Worm (Caenorhabditis elegans): Measurements from ENCODE around the gene C50E10.1.
A peak's percentile ranks its signal among the peaks of the same experiment; 100 is the strongest.

The C50E10.1 gene

DNA sequence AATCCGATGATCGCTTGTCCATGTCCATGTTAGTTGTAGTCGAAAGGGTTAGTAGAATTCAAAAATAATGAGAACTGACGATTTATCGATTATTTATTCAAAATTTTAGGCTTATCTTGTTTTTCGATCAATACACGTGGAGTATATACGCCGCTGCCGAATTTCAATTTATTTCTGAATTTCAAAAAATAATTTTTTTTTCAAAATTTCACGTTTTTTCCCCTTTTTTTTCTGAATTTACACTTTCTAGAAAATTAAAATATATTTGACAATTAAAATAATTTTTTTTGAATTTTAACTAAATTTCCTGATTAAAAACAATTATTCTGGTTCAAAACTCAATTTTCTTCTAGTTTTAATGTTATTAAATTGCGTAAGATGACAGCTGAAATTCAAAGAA, at the start of gene C50E10.1:
C50E10.1 (minus strand) TSS at position 101 of the 400 bp plus-strand sequence.
- TF ChIP-seq nhr-21 (tag; optimal IDR thresholded peaks at IDR 0.05) (no peak), peb-1 (tag; optimal IDR thresholded peaks at IDR 0.05) (no peak), ztf-4 (tag; optimal IDR thresholded peaks at IDR 0.05) (no peak), elt-1 (tag; optimal IDR thresholded peaks at IDR 0.05) (no peak), unc-62 (GFP tag; optimal IDR thresholded peaks at IDR 0.05) (no peak), lsy-2 (tag; optimal IDR thresholded peaks at IDR 0.05) (no peak), unc-55 (GFP tag; optimal IDR thresholded peaks at IDR 0.05) (no peak), egl-27 (tag; optimal IDR thresholded peaks at IDR 0.05) (no peak), unc-39 (tag; optimal IDR thresholded peaks at IDR 0.05) (no peak), ama-1 (optimal IDR thresholded peaks at IDR 0.05) (no peak), sma-9 (GFP tag; optimal IDR thresholded peaks at IDR 0.05) (no peak), sma-9 (tag; optimal IDR thresholded peaks at IDR 0.05) (no peak), ceh-82 (tag; optimal IDR thresholded peaks at IDR 0.05) (no peak), nhr-77 (tag; optimal IDR thresholded peaks at IDR 0.05) (no peak), C34F6.9 (tag; optimal IDR thresholded peaks at IDR 0.05) (no peak), nhr-129 (tag; optimal IDR thresholded peaks at IDR 0.05) (no peak), sma-3 (GFP tag; optimal IDR thresholded peaks at IDR 0.05) (no peak), lin-11 (tag; optimal IDR thresholded peaks at IDR 0.05) (no peak), ztf-1 (GFP tag; conservative IDR thresholded peaks at IDR 0.05) (no peak)

ce11 chrII:12350737-12351275, 48.6 kb upstream of the C50E10.1 start:
- TF ChIP-seq nhr-129 (tag; optimal IDR thresholded peaks at IDR 0.05) = peak; percentile 17
- TF ChIP-seq R02D3.7 (tag; optimal IDR thresholded peaks at IDR 0.05) = no peak
- no peak for TF ChIP-seq aly-2 (tag; optimal IDR thresholded peaks at IDR 0.05)
- no peak for TF ChIP-seq nhr-12 (tag; optimal IDR thresholded peaks at IDR 0.05)
- no peak for TF ChIP-seq mab-5 (tag; optimal IDR thresholded peaks at IDR 0.05)
- peak in 1 of 2 experiments; percentile 28 for TF ChIP-seq lsy-2 (tag; optimal IDR thresholded peaks at IDR 0.05)
- TF ChIP-seq gmeb-1 (tag; optimal IDR thresholded peaks at IDR 0.05) = no peak
- TF ChIP-seq Y55F3AM.14 (GFP tag; optimal IDR thresholded peaks at IDR 0.05) = no peak
- no peak for TF ChIP-seq nhr-21 (tag; optimal IDR thresholded peaks at IDR 0.05)
- no peak for TF ChIP-seq zag-1 (tag; optimal IDR thresholded peaks at IDR 0.05)

DNA sequence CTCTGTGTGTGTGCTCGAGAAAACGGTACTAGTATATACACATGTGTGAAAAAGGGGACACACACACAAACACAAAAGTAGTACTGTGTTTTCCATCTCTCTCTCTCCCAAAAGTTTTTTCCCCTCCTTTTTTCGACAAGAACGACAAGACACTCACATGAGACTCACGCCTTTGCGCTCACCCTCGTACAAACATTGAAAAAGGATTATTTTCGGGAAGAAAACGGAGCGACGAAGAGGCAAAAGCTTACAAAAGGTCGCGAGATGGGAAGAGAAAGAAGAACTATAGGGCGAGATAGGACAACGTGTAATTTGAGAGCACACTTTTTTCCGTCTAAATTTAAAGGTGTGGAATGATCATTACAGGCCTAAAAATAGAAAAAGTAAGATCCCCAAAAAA, 47.6 kb upstream of the C50E10.1 start:
- TF ChIP-seq nhr-77 (tag; optimal IDR thresholded peaks at IDR 0.05) = no peak
- peak; percentile 52 for TF ChIP-seq nhr-129 (tag; optimal IDR thresholded peaks at IDR 0.05)
- TF ChIP-seq Y55F3AM.14 (GFP tag; optimal IDR thresholded peaks at IDR 0.05) = no peak
- TF ChIP-seq nhr-12 (tag; optimal IDR thresholded peaks at IDR 0.05) = no peak
- TF ChIP-seq gmeb-1 (tag; optimal IDR thresholded peaks at IDR 0.05) = peak; percentile 7
- no peak for TF ChIP-seq lsy-2 (tag; optimal IDR thresholded peaks at IDR 0.05)
- TF ChIP-seq sma-9 (GFP tag; optimal IDR thresholded peaks at IDR 0.05) = peak; percentile 14
- TF ChIP-seq sma-9 (tag; optimal IDR thresholded peaks at IDR 0.05) = no peak
- no peak for TF ChIP-seq elt-1 (tag; optimal IDR thresholded peaks at IDR 0.05)
- no peak for TF ChIP-seq skn-1 (tag; optimal IDR thresholded peaks at IDR 0.05)
- no peak for TF ChIP-seq ama-1 (optimal IDR thresholded peaks at IDR 0.05)
- TF ChIP-seq mbf-1 (tag; optimal IDR thresholded peaks at IDR 0.05) = no peak
- TF ChIP-seq ceh-16 (tag; optimal IDR thresholded peaks at IDR 0.05) = no peak
- TF ChIP-seq F13H6.1 (tag; optimal IDR thresholded peaks at IDR 0.05) = peak; percentile 65
- peak; percentile 38 for TF ChIP-seq fos-1 (tag; optimal IDR thresholded peaks at IDR 0.05)

DNA sequence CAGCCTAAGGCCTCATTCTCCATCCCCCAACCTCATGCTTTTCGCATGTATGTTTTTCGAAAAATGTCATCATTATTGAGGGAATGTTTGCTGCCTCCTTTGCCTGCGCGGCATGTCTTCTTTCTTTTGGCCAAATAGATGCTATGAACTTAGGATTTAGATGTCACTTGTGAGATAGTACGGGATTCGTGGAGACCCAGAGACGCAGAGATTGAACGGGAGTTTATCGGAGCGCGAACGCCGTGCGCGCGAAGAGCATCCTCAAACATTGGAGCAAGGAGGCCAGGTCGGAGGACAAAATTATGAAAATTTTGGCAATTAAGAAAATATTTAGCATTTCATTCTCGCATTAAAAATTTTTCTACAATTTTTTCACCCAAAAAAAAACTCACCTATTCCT, 46.7 kb upstream of the C50E10.1 start:
- TF ChIP-seq nhr-23 (tag; optimal IDR thresholded peaks at IDR 0.05) (no peak), lin-13 (GFP tag; optimal IDR thresholded peaks at IDR 0.05) (no peak), nhr-77 (tag; optimal IDR thresholded peaks at IDR 0.05) (no peak), unc-39 (tag; optimal IDR thresholded peaks at IDR 0.05) (no peak), nhr-21 (tag; optimal IDR thresholded peaks at IDR 0.05) (no peak), ztf-11 (tag; optimal IDR thresholded peaks at IDR 0.05) (no peak), ZK546.5 (tag; optimal IDR thresholded peaks at IDR 0.05) (no peak), R02D3.7 (tag; optimal IDR thresholded peaks at IDR 0.05) (no peak), egl-27 (tag; optimal IDR thresholded peaks at IDR 0.05) (no peak), sma-9 (GFP tag; optimal IDR thresholded peaks at IDR 0.05) (no peak), sma-9 (tag; optimal IDR thresholded peaks at IDR 0.05) (no peak), lin-39 (tag; optimal IDR thresholded peaks at IDR 0.05) (no peak)

Data from whole organism, L2 larva.